Fruit fly (Drosophila melanogaster): ENCODE data around the gene Pgant6.
A peak's percentile ranks its signal among the peaks of the same experiment; 100 is the strongest.

The Pgant6 gene

dm6 chr3L:2817872-2818271 lies 35.8 kb downstream of the Pgant6 start:
- peak; percentile 41 for TF ChIP-seq tj (GFP tag; optimal IDR thresholded peaks at IDR 0.05)
- no peak for TF ChIP-seq ovo (GFP tag; optimal IDR thresholded peaks at IDR 0.05)

dm6 chr3L:2818784-2819183 lies 36.7 kb downstream of the Pgant6 start:
- no peak for TF ChIP-seq CG11617 (GFP tag; optimal IDR thresholded peaks at IDR 0.05)
- no peak for TF ChIP-seq CG7101 (tag; optimal IDR thresholded peaks at IDR 0.05)
- TF ChIP-seq bab1 (GFP tag; optimal IDR thresholded peaks at IDR 0.05): no peak
- no peak for TF ChIP-seq CG14711 (tag; optimal IDR thresholded peaks at IDR 0.05)
- no peak for TF ChIP-seq toe (GFP tag; optimal IDR thresholded peaks at IDR 0.05)
- TF ChIP-seq CG5204 (GFP tag; optimal IDR thresholded peaks at IDR 0.05): no peak
- no peak for TF ChIP-seq CG33017 (tag; optimal IDR thresholded peaks at IDR 0.05)
- no peak for TF ChIP-seq Hr96 (GFP tag; optimal IDR thresholded peaks at IDR 0.05)
- no peak for TF ChIP-seq kay (GFP tag; ENCODE audit: borderline replicate concordance)
- no peak for TF ChIP-seq cic (GFP tag; optimal IDR thresholded peaks at IDR 0.05)
- TF ChIP-seq ovo (GFP tag; optimal IDR thresholded peaks at IDR 0.05): no peak
- TF ChIP-seq CG7045 (GFP tag; optimal IDR thresholded peaks at IDR 0.05): no peak
- TF ChIP-seq CG12768 (GFP tag; optimal IDR thresholded peaks at IDR 0.05): no peak
- no peak for TF ChIP-seq tj (GFP tag; optimal IDR thresholded peaks at IDR 0.05)
- no peak for TF ChIP-seq cnc (optimal IDR thresholded peaks at IDR 0.05)
- TF ChIP-seq CG1620 (GFP tag; optimal IDR thresholded peaks at IDR 0.05): no peak
- no peak for TF ChIP-seq Clk (GFP tag; optimal IDR thresholded peaks at IDR 0.05)

dm6 chr3L:2819687-2820086 lies 37.6 kb downstream of the Pgant6 start:
- TF ChIP-seq CG12768 (GFP tag; optimal IDR thresholded peaks at IDR 0.05) (no peak), CG1620 (GFP tag; optimal IDR thresholded peaks at IDR 0.05) (no peak), bab1 (GFP tag; optimal IDR thresholded peaks at IDR 0.05) (no peak), CG11617 (GFP tag; optimal IDR thresholded peaks at IDR 0.05) (no peak)

dm6 chr3L:2820275-2820674 lies 38.2 kb downstream of the Pgant6 start:
- TF ChIP-seq Mnt (GFP tag; optimal IDR thresholded peaks at IDR 0.05): no peak
- TF ChIP-seq kay (GFP tag; ENCODE audit: borderline replicate concordance): peak; percentile 72

dm6 chr3L:2820930-2821505 lies 39.0 kb downstream of the Pgant6 start:
- TF ChIP-seq cnc (optimal IDR thresholded peaks at IDR 0.05) (no peak), CG11617 (GFP tag; optimal IDR thresholded peaks at IDR 0.05) (peak; percentile 25), pad (GFP tag; optimal IDR thresholded peaks at IDR 0.05) (peak; percentile 13), CG14711 (tag; optimal IDR thresholded peaks at IDR 0.05) (no peak), CG1620 (GFP tag; optimal IDR thresholded peaks at IDR 0.05) (no peak), CG33017 (tag; optimal IDR thresholded peaks at IDR 0.05) (peak; percentile 42), ovo (GFP tag; optimal IDR thresholded peaks at IDR 0.05) (no peak), Hr96 (GFP tag; optimal IDR thresholded peaks at IDR 0.05) (peak; percentile 30), CG5204 (GFP tag; optimal IDR thresholded peaks at IDR 0.05) (no peak), tj (GFP tag; optimal IDR thresholded peaks at IDR 0.05) (peak; percentile 51), Mnt (GFP tag; optimal IDR thresholded peaks at IDR 0.05) (peak; percentile 71), Clk (GFP tag; optimal IDR thresholded peaks at IDR 0.05) (no peak), CG7101 (tag; optimal IDR thresholded peaks at IDR 0.05) (peak; percentile 12), kay (GFP tag; ENCODE audit: borderline replicate concordance) (no peak), Crg-1 (GFP tag; optimal IDR thresholded peaks at IDR 0.05) (no peak), CG7045 (GFP tag; optimal IDR thresholded peaks at IDR 0.05) (peak; percentile 49), bab1 (GFP tag; optimal IDR thresholded peaks at IDR 0.05) (no peak), CG12768 (GFP tag; optimal IDR thresholded peaks at IDR 0.05) (no peak), toe (GFP tag; optimal IDR thresholded peaks at IDR 0.05) (no peak), cic (GFP tag; optimal IDR thresholded peaks at IDR 0.05) (peak; percentile 98)

- no peak for TF ChIP-seq Crg-1 (GFP tag; optimal IDR thresholded peaks at IDR 0.05)
- TF ChIP-seq tj (GFP tag; optimal IDR thresholded peaks at IDR 0.05): no peak
- TF ChIP-seq CG5204 (GFP tag; optimal IDR thresholded peaks at IDR 0.05): peak; percentile 26
- no peak for TF ChIP-seq pad (GFP tag; optimal IDR thresholded peaks at IDR 0.05)
- peak; percentile 78 for TF ChIP-seq kay (GFP tag; ENCODE audit: borderline replicate concordance)
- TF ChIP-seq CG7101 (tag; optimal IDR thresholded peaks at IDR 0.05): no peak
- no peak for TF ChIP-seq CG12768 (GFP tag; optimal IDR thresholded peaks at IDR 0.05)
- no peak for TF ChIP-seq toe (GFP tag; optimal IDR thresholded peaks at IDR 0.05)
- peak; percentile 12 for TF ChIP-seq CG14711 (tag; optimal IDR thresholded peaks at IDR 0.05)
- no peak for TF ChIP-seq Mnt (GFP tag; optimal IDR thresholded peaks at IDR 0.05)
- no peak for TF ChIP-seq CG33017 (tag; optimal IDR thresholded peaks at IDR 0.05)
- TF ChIP-seq ovo (GFP tag; optimal IDR thresholded peaks at IDR 0.05): no peak
- TF ChIP-seq bab1 (GFP tag; optimal IDR thresholded peaks at IDR 0.05): no peak
- TF ChIP-seq Clk (GFP tag; optimal IDR thresholded peaks at IDR 0.05): no peak
- no peak for TF ChIP-seq cic (GFP tag; optimal IDR thresholded peaks at IDR 0.05)
- TF ChIP-seq CG1620 (GFP tag; optimal IDR thresholded peaks at IDR 0.05): no peak
- TF ChIP-seq CG7045 (GFP tag; optimal IDR thresholded peaks at IDR 0.05): no peak
- no peak for TF ChIP-seq cnc (optimal IDR thresholded peaks at IDR 0.05)
- TF ChIP-seq Hr96 (GFP tag; optimal IDR thresholded peaks at IDR 0.05): no peak
Measured at dm6 chr3L:2822955-2823354, 40.9 kb downstream of the Pgant6 start.

- TF ChIP-seq tj (GFP tag; optimal IDR thresholded peaks at IDR 0.05) (no peak), CG1620 (GFP tag; optimal IDR thresholded peaks at IDR 0.05) (no peak), pad (GFP tag; optimal IDR thresholded peaks at IDR 0.05) (no peak)
Measured at dm6 chr3L:2823520-2823970, 41.5 kb downstream of the Pgant6 start.
